Worm (Caenorhabditis elegans): ENCODE data around the gene K12H6.12.

K12H6.12 gene

ce11 chrII:2857559-2857958 is 49.6 kb downstream of the K12H6.12 start:
- TF ChIP-seq pax-1 (tag; optimal IDR thresholded peaks at IDR 0.05), result no peak
- TF ChIP-seq pat-9 (tag; optimal IDR thresholded peaks at IDR 0.05), result no peak
- no peak for TF ChIP-seq ahr-1 (tag; optimal IDR thresholded peaks at IDR 0.05)
- TF ChIP-seq ceh-45 (GFP tag; IDR thresholded peaks at IDR 0.05), result no peak
- TF ChIP-seq rnt-1 (tag; optimal IDR thresholded peaks at IDR 0.05), result peak; percentile 18
- no peak for TF ChIP-seq nhr-232 (tag; optimal IDR thresholded peaks at IDR 0.05)
- TF ChIP-seq eyg-1 (tag; optimal IDR thresholded peaks at IDR 0.05), result no peak

ce11 chrII:2858851-2859250 is 50.9 kb downstream of the K12H6.12 start:
- TF ChIP-seq ceh-2 (tag; optimal IDR thresholded peaks at IDR 0.05) (no peak), hlh-8 (tag; optimal IDR thresholded peaks at IDR 0.05) (no peak), elt-2 (tag; optimal IDR thresholded peaks at IDR 0.05) (peak; percentile 8)

DNA sequence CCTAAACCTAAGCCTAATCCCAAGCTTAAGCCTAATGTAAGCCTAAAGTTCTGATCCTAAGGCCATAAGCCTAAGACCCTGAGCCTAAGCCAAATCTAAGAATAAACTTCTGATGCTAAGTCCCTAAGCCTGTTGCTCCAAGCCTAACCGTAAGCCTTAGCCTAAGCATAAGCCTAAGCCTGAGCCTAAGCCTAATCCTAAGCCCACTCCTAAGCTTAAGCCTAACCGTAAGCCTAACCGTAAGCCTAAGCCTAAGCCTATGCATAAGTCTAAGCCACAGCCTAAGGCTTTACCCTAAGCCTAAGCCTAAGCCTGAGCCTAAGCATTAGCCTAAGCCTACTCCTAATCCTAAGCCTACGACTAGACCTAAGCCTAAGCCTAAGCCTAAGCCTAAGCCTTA is 51.4 kb downstream of the K12H6.12 start:
- TF ChIP-seq mec-3 (tag; optimal IDR thresholded peaks at IDR 0.05; ENCODE audit: borderline replicate concordance) (no peak), dve-1 (tag; optimal IDR thresholded peaks at IDR 0.05) (peak; percentile 84)

ce11 chrII:2859873-2860821 is 52.2 kb downstream of the K12H6.12 start:
- TF ChIP-seq che-1 (tag; optimal IDR thresholded peaks at IDR 0.05) (peak; percentile 11), Y22D7AL.16 (tag; optimal IDR thresholded peaks at IDR 0.05) (peak; percentile 6), ahr-1 (tag; optimal IDR thresholded peaks at IDR 0.05) (no peak), elt-2 (tag; optimal IDR thresholded peaks at IDR 0.05) (peak; percentile 10)

DNA sequence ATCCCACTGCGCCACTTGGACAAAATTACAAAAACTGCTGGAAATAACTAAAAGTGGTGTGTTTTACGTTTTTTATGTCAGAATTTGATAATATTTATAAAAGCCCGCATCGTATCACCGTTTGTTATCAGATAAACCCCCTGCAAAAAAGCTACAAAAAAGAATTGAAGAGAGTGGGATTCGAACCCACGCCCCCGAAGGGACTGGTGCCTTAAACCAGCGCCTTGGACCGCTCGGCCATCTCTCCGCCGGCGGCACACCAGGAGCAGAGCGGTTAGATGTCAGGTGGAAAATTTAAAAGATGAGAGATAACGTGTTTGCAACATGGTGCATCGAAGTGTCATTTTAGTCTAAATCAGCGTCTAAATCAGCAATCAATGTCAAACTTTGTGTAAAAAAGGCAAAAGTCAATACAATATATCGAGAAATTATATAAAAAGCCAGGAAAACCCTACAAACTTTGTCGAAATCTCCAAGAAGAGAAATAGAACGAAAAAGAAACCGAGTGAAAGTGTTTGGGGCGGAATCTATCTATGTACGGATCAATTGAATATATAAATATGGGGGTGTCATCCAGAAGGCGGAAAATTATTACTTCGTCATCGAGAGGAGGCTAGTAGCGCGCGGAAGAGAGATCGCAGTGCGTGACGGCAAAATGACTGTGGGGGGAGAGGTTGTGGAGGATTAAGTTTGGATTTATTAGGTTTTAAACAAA is 53.6 kb downstream of the K12H6.12 start:
- TF ChIP-seq ceh-9 (tag; optimal IDR thresholded peaks at IDR 0.05) (no peak), unc-86 (tag; optimal IDR thresholded peaks at IDR 0.05) (no peak), ztf-16 (tag; optimal IDR thresholded peaks at IDR 0.05) (no peak), ceh-14 (tag; optimal IDR thresholded peaks at IDR 0.05) (no peak), ets-4 (tag; optimal IDR thresholded peaks at IDR 0.05) (no peak), nhr-232 (tag; optimal IDR thresholded peaks at IDR 0.05) (no peak), ceh-22 (tag; optimal IDR thresholded peaks at IDR 0.05) (no peak), ref-2 (tag; optimal IDR thresholded peaks at IDR 0.05) (no peak), elt-4 (tag; optimal IDR thresholded peaks at IDR 0.05) (no peak), fax-1 (tag; optimal IDR thresholded peaks at IDR 0.05) (no peak), tbx-7 (tag; optimal IDR thresholded peaks at IDR 0.05) (no peak), sox-2 (GFP tag; IDR thresholded peaks at IDR 0.05) (no peak), K02D7.2 (tag; optimal IDR thresholded peaks at IDR 0.05) (no peak), madf-2 (tag; optimal IDR thresholded peaks at IDR 0.05) (no peak), pqm-1 (tag; optimal IDR thresholded peaks at IDR 0.05) (no peak), C08G9.2 (tag; optimal IDR thresholded peaks at IDR 0.05) (no peak), ceh-30 (tag; optimal IDR thresholded peaks at IDR 0.05) (no peak), hlh-30 (tag; optimal IDR thresholded peaks at IDR 0.05; ENCODE audit: insufficient read depth) (no peak)
